Fruit fly (Drosophila melanogaster) whole organism, pupa: Measurements from ENCODE around the gene Nup35.

Source experiments
- CG13204 ChIP-seq: fragments of 200-800 bp; sonication (Bioruptor generic); optimal IDR thresholded peaks from 2 replicates; lab custom pipeline; 2018; ENCODE audit warnings: missing biosample characterization, mild to moderate bottlenecking, missing genetic modification characterization, moderate library complexity
- D1 ChIP-seq: fragments of 200-800 bp; sonication (Bioruptor generic); optimal IDR thresholded peaks from 2 replicates; lab custom pipeline; 2018; ENCODE audit warnings: missing biosample characterization, mild to moderate bottlenecking, missing genetic modification characterization, moderate library complexity
- EcR ChIP-seq: fragments of 200-800 bp; sonication (Bioruptor generic); optimal IDR thresholded peaks from 3 replicates; lab custom pipeline; 2019; ENCODE audit warnings: missing biosample characterization, missing genetic modification characterization, mild to moderate bottlenecking, moderate library complexity, missing genetic modification reagents
- Pif1A ChIP-seq: fragments of 200-800 bp; sonication (Bioruptor generic); optimal IDR thresholded peaks from 3 replicates; lab custom pipeline; 2016; ENCODE audit warnings: missing biosample characterization, missing genetic modification characterization

DNA sequence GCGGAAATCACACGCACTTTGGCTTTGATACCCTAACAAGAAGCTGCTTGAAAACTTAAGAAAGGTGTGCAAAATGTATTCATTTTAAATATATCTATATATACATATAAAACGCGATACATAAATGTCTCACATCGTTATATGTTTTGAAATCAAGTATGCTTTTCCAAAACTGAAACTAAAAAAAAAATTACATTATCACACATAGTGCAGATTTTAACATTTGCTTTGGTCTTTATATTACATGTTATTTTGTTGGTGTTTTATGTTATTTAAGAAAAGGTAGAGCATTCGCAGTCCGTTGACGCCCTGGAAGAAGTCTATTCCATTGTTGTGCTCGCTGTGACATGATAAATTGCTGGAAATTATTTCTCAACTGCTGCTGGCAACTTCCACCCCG, 29.9 kb upstream of the Nup35 start:
- no peak for TF ChIP-seq CG13204
- no peak for TF ChIP-seq EcR (GFP tag; lab: Kevin White, UChicago)
- TF ChIP-seq Pif1A (GFP tag; lab: Kevin White, UChicago) = no peak
- TF ChIP-seq D1 (tag; lab: Kevin White, UChicago) = no peak
